Fruit fly (Drosophila melanogaster): ENCODE measurements around the gene CG3552.

The CG3552 gene

dm6 chr3L:9419328-9419727 lies 36.8 kb upstream of the CG3552 start (continued):
- TF ChIP-seq vvl (GFP tag; IDR thresholded peaks at IDR 0.05) (peak; percentile 46; the same call in 1 of the 2 replicates), CG11695 (GFP tag; IDR thresholded peaks at IDR 0.05) (peak; percentile 40; the same call in 1 of the 3 replicates), hkb (optimal IDR thresholded peaks at IDR 0.05) (no peak), hkb (GFP tag; IDR thresholded peaks at IDR 0.05) (0 out of 2 replicates have a peak, but pooled peaks have one; percentile 21), CG2199 (GFP tag; IDR thresholded peaks at IDR 0.05) (0 out of 3 replicates have a peak, but pooled peaks have one; percentile 33), sisA (GFP tag; IDR thresholded peaks at IDR 0.05) (peak; percentile 32; the same call in 1 of the 2 replicates), pan (optimal IDR thresholded peaks at IDR 0.05) (no peak), pan (GFP tag; optimal IDR thresholded peaks at IDR 0.05 in 1 of 2, IDR thresholded peaks at IDR 0.05 in 1 of 2) (peak in 1 of 2 experiments; percentile 64), Ptx1 (GFP tag; IDR thresholded peaks at IDR 0.05) (0 out of 2 replicates have a peak, but pooled peaks have one; percentile 20), ranshi (GFP tag; IDR thresholded peaks at IDR 0.05) (0 out of 2 replicates have a peak, but pooled peaks have one; percentile 16), Optix (GFP tag; IDR thresholded peaks at IDR 0.05) (0 out of 3 replicates have a peak, but pooled peaks have one; percentile 33), CG14441 (GFP tag; IDR thresholded peaks at IDR 0.05) (peak; percentile 40), Med (GFP tag) (peak; percentile 47), Pdp1 (GFP tag; optimal IDR thresholded peaks at IDR 0.05) (peak in 1 of 2 experiments; percentile 71), Sox102F (GFP tag; optimal IDR thresholded peaks at IDR 0.05) (peak; percentile 25), CG17328 (GFP tag; IDR thresholded peaks at IDR 0.05) (0 out of 2 replicates have a peak, but pooled peaks have one; percentile 33), Drgx (GFP tag; IDR thresholded peaks at IDR 0.05) (peak; percentile 83), CG5953 (GFP tag; IDR thresholded peaks at IDR 0.05) (0 out of 2 replicates have a peak, but pooled peaks have one; percentile 50), sr (GFP tag; IDR thresholded peaks at IDR 0.05) (0 out of 3 replicates have a peak, but pooled peaks have one; percentile 25), zfh1 (GFP tag; IDR thresholded peaks at IDR 0.05) (0 out of 3 replicates have a peak, but pooled peaks have one; percentile 24), fd102C (GFP tag; optimal IDR thresholded peaks at IDR 0.05) (no peak), CG11093 (GFP tag; IDR thresholded peaks at IDR 0.05) (no peak), Xrp1 (GFP tag; IDR thresholded peaks at IDR 0.05) (peak; percentile 14; the same call in 1 of the 2 replicates), lmd (GFP tag; IDR thresholded peaks at IDR 0.05) (peak; percentile 11; the same call in 1 of the 2 replicates), ttk (GFP tag; IDR thresholded peaks at IDR 0.05) (0 out of 2 replicates have a peak, but pooled peaks have one; percentile 5), nom (GFP tag; optimal IDR thresholded peaks at IDR 0.05) (no peak), CG17361 (GFP tag; IDR thresholded peaks at IDR 0.05) (no peak), CG1832 (GFP tag; optimal IDR thresholded peaks at IDR 0.05) (no peak), ap (GFP tag; IDR thresholded peaks at IDR 0.05) (0 out of 2 replicates have a peak, but pooled peaks have one; percentile 35), ci (GFP tag; IDR thresholded peaks at IDR 0.05) (peak; percentile 65; the same call in 2 of the 3 replicates), dysf (GFP tag; IDR thresholded peaks at IDR 0.05) (no peak), D19B (GFP tag; optimal IDR thresholded peaks at IDR 0.05) (no peak), Chrac-16 (GFP tag; optimal IDR thresholded peaks at IDR 0.05) (no peak), CG30403 (GFP tag; optimal IDR thresholded peaks at IDR 0.05) (no peak), CG32532 (GFP tag; IDR thresholded peaks at IDR 0.05) (0 out of 2 replicates have a peak, but pooled peaks have one; percentile 9), Awh (GFP tag; IDR thresholded peaks at IDR 0.05) (peak; percentile 56; the same call in 1 of the 2 replicates), CG34422 (GFP tag; IDR thresholded peaks at IDR 0.05) (0 out of 3 replicates have a peak, but pooled peaks have one; percentile 26), chm (GFP tag; IDR thresholded peaks at IDR 0.05) (0 out of 2 replicates have a peak, but pooled peaks have one; percentile 16), stc (GFP tag; IDR thresholded peaks at IDR 0.05) (no peak), klu (GFP tag; IDR thresholded peaks at IDR 0.05) (0 out of 2 replicates have a peak, but pooled peaks have one; percentile 28)

- TF ChIP-seq ttk (GFP tag; IDR thresholded peaks at IDR 0.05) (peak; percentile 54), CG15514 (GFP tag; optimal IDR thresholded peaks at IDR 0.05) (peak; percentile 24), CoRest (tag; optimal IDR thresholded peaks at IDR 0.05) (peak; percentile 38), Ptx1 (GFP tag; IDR thresholded peaks at IDR 0.05) (peak; percentile 65), chinmo (GFP tag; IDR thresholded peaks at IDR 0.05; ENCODE audit: partially characterized antibody) (no peak), dimm (GFP tag; IDR thresholded peaks at IDR 0.05) (no peak), CG1603 (tag; optimal IDR thresholded peaks at IDR 0.05) (peak; percentile 70), Bteb2 (GFP tag; optimal IDR thresholded peaks at IDR 0.05) (peak; percentile 16), ind (GFP tag; optimal IDR thresholded peaks at IDR 0.05) (peak; percentile 31), CG11456 (GFP tag; IDR thresholded peaks at IDR 0.05) (0 out of 3 replicates have a peak, but pooled peaks have one; percentile 24), Xbp1 (GFP tag; optimal IDR thresholded peaks at IDR 0.05) (peak; percentile 54), CG11398 (GFP tag; optimal IDR thresholded peaks at IDR 0.05) (peak; percentile 2), D19B (GFP tag; optimal IDR thresholded peaks at IDR 0.05) (no peak)
Measured at dm6 chr3L:9420054-9420818, 35.9 kb upstream of the CG3552 start.

Measured in whole organism, embryonic.